Worm (Caenorhabditis elegans): ENCODE measurements around the gene spr-1.

The spr-1 gene

ce11 chrV:8129252-8129651, at the start of gene spr-1:
spr-1 (minus strand) TSS chrV:8129352.
- TF ChIP-seq W03F9.2 (tag; optimal IDR thresholded peaks at IDR 0.05): no peak
- TF ChIP-seq him-1 (tag; optimal IDR thresholded peaks at IDR 0.05): no peak
- TF ChIP-seq dao-5 (tag; optimal IDR thresholded peaks at IDR 0.05): no peak

DNA sequence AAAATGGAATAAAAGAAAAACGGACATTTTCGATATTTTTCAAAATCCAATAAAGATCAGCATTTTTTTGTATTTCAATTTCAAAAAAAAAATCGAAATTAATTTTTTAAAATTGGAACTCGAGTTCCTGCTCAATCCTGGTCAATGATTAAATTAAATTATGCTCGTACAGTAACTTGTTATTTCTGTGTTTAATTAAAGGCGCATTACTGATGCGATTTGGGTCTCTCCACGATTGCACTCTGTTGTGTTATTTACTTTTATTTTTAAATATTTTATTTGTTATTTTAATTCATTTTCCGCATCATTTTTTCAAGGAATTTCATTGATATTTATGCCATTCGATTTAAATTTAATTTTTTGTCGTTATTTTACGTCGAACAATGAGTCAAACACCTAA, 49.1 kb upstream of the spr-1 start:
- TF ChIP-seq dao-5 (tag; optimal IDR thresholded peaks at IDR 0.05) (no peak), him-1 (tag; optimal IDR thresholded peaks at IDR 0.05) (no peak), W03F9.2 (tag; optimal IDR thresholded peaks at IDR 0.05) (no peak)

DNA sequence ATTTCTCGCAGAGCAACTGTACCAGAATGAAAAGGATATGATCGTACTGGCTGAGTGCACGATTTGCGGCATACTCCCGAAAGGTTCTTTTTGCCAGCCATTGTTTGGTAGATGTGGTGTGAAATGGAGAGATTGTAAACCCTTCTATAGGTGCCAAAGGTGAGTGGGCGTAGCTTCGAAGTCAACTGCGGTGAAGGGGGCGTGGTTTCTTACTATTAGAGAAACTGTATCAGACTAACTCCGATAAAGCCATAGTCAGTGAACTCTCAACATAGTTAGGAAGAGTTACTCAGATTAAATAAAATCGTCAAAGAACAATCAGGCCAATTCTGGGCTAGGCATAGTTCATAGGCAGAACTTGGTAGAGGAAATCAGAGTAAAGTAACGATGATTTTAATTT, 48.2 kb upstream of the spr-1 start, which contains the start of gene F20D6.9:
Gene F20D6.9 (minus strand): TSS at position 101 of the 400 bp plus-strand sequence.
- TF ChIP-seq him-1 (tag; optimal IDR thresholded peaks at IDR 0.05) (no peak), dao-5 (tag; optimal IDR thresholded peaks at IDR 0.05) (no peak), W03F9.2 (tag; optimal IDR thresholded peaks at IDR 0.05) (no peak)

ce11 chrV:8171688-8172087, 42.5 kb upstream of the spr-1 start:
- TF ChIP-seq dao-5 (tag; optimal IDR thresholded peaks at IDR 0.05) (no peak), W03F9.2 (tag; optimal IDR thresholded peaks at IDR 0.05) (no peak), him-1 (tag; optimal IDR thresholded peaks at IDR 0.05) (no peak)

DNA sequence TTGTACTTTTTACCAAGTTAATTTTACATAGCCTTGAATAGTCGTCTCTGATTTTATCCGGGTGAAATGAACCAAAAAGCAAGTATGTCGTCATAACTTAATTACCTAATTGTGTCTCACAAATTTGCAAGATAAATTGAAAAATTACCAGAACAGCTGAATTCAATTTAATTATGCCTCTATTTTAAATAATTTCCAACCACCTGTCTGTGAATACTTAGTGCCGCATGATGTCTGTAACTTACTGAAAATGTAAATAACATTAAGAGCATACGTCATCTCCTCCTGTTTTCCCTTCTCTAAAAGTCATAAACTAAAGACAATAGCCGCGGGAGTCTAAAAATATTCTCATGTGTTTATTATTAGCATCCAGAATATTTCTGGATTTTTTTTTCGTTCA, 41.1 kb upstream of the spr-1 start:
- no peak for TF ChIP-seq dao-5 (tag; optimal IDR thresholded peaks at IDR 0.05)
- TF ChIP-seq W03F9.2 (tag; optimal IDR thresholded peaks at IDR 0.05): no peak
- no peak for TF ChIP-seq him-1 (tag; optimal IDR thresholded peaks at IDR 0.05)

- TF ChIP-seq W03F9.2 (tag; optimal IDR thresholded peaks at IDR 0.05) (no peak), him-1 (tag; optimal IDR thresholded peaks at IDR 0.05) (no peak), dao-5 (tag; optimal IDR thresholded peaks at IDR 0.05) (no peak)
Observed at ce11 chrV:8169150-8169549, 40.0 kb upstream of the spr-1 start.

- TF ChIP-seq him-1 (tag; optimal IDR thresholded peaks at IDR 0.05) (no peak), W03F9.2 (tag; optimal IDR thresholded peaks at IDR 0.05) (no peak), dao-5 (tag; optimal IDR thresholded peaks at IDR 0.05) (no peak)
Observed at ce11 chrV:8168219-8168962, 39.2 kb upstream of the spr-1 start, which contains the start of gene F20D6.8. F20D6.8 (minus strand) TSS chrV:8168269.

- TF ChIP-seq W03F9.2 (tag; optimal IDR thresholded peaks at IDR 0.05) (no peak), him-1 (tag; optimal IDR thresholded peaks at IDR 0.05) (no peak), dao-5 (tag; optimal IDR thresholded peaks at IDR 0.05) (no peak)
Observed at ce11 chrV:8163199-8163598, 34.0 kb upstream of the spr-1 start.

DNA sequence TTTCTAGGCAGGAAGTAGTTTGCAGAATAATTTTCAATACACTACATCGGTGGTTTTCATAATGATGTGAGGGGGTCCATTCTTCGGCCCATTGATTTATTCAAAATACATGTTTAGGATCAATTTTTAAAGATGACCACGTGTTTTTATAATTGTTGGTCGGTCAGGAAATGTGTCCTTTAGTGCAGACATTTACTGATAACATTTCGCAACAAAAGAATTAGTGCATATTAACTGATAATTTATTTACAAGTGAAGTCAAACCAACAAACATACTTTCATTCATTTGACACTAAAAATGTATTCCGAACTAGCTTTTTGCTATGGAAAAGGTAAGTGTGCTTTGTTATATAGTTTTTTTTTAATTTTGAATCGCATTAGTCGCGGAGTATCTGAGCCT, 32.5 kb upstream of the spr-1 start, which contains the start of gene F20D6.5:
Gene F20D6.5 (plus strand): TSS at position 259 of the 400 bp plus-strand sequence.
- TF ChIP-seq dao-5 (tag; optimal IDR thresholded peaks at IDR 0.05) (no peak), him-1 (tag; optimal IDR thresholded peaks at IDR 0.05) (no peak), W03F9.2 (tag; optimal IDR thresholded peaks at IDR 0.05) (no peak)

ce11 chrV:8159629-8160028, 30.5 kb upstream of the spr-1 start, which contains the start of gene F20D6.6:
F20D6.6 (plus strand) TSS chrV:8159929.
- no peak for TF ChIP-seq dao-5 (tag; optimal IDR thresholded peaks at IDR 0.05)
- no peak for TF ChIP-seq W03F9.2 (tag; optimal IDR thresholded peaks at IDR 0.05)
- no peak for TF ChIP-seq him-1 (tag; optimal IDR thresholded peaks at IDR 0.05)

DNA sequence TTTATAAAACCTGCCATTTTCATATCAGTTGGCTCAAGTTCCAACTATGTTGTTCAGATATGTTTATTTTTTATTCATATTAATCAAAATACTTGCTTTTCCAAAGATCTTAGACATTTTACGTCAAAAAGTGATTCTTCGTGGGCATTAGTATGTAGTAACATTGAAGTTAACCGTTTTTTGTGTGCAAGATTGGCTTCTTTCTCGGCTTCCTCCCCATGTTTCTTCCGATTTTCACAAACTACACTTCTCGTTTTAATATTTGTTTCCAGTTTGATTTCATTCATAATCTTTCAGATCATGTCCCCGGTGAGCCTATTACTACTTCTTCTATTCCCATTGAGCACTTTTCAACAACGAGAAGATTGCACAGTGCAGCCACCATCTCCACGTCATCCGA, 28.3 kb upstream of the spr-1 start, which contains the start of gene sul-2:
Gene sul-2 (plus strand): TSS at position 301 of the 400 bp plus-strand sequence.
- TF ChIP-seq him-1 (tag; optimal IDR thresholded peaks at IDR 0.05) (no peak), W03F9.2 (tag; optimal IDR thresholded peaks at IDR 0.05) (no peak), dao-5 (tag; optimal IDR thresholded peaks at IDR 0.05) (no peak)

DNA sequence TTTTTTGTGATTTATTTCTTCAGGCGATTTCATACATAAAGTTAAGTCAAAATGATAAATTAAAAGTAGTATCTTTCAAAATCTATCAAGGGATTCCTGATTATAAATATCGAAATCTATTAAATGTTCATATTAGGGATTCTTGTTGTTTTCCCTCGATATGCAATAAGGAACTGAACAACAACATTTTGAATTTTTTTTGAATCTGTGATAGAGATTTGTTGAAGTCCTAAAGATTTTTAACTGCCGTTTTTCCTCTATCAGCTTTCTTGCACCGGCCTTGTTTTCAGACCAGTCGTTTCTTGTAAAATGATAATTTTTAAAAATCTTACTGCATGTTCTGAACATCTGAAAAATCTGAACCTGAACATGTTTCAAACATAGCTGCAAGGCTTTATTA, 26.6 kb upstream of the spr-1 start:
- TF ChIP-seq him-1 (tag; optimal IDR thresholded peaks at IDR 0.05): no peak
- TF ChIP-seq W03F9.2 (tag; optimal IDR thresholded peaks at IDR 0.05): no peak
- no peak for TF ChIP-seq dao-5 (tag; optimal IDR thresholded peaks at IDR 0.05)

ce11 chrV:8145329-8145728, 16.2 kb upstream of the spr-1 start, which contains the start of gene D1014.13:
D1014.13 (plus strand) TSS chrV:8145629.
- TF ChIP-seq dao-5 (tag; optimal IDR thresholded peaks at IDR 0.05) (no peak), him-1 (tag; optimal IDR thresholded peaks at IDR 0.05) (no peak), W03F9.2 (tag; optimal IDR thresholded peaks at IDR 0.05) (no peak)

- no peak for TF ChIP-seq W03F9.2 (tag; optimal IDR thresholded peaks at IDR 0.05)
- no peak for TF ChIP-seq him-1 (tag; optimal IDR thresholded peaks at IDR 0.05)
- no peak for TF ChIP-seq dao-5 (tag; optimal IDR thresholded peaks at IDR 0.05)
Observed at ce11 chrV:8144515-8144914, 15.4 kb upstream of the spr-1 start.

Data from whole organism, L4/young adult.